Worm (Caenorhabditis elegans) whole organism, midembryonic: Measurements from ENCODE around the gene F35C5.12.

Source experiments
- T22C8.4 ChIP-seq: fragments of 200-800 bp; sonication (Bioruptor generic); IDR thresholded peaks from 2 replicates; pipeline ENCODE4 v1.3.6; 2022; ENCODE audit warnings: missing genetic modification characterization, missing compliant biosample characterization
- cog-1 ChIP-seq: sonication (generic microtip); optimal IDR thresholded peaks from 2 replicates; lab custom pipeline; 2016; ENCODE audit warnings: missing genetic modification characterization, missing compliant biosample characterization
- flt-1 ChIP-seq: fragments of 200-800 bp; sonication (Bioruptor generic); IDR thresholded peaks from 2 replicates; pipeline ENCODE4 v1.3.6; 2022; ENCODE audit warnings: missing genetic modification characterization, missing compliant biosample characterization
- klf-2 ChIP-seq: fragments of 200-800 bp; sonication (Bioruptor generic); conservative IDR thresholded peaks from 2 replicates; pipeline ENCODE4 v1.3.6; 2022; ENCODE audit warnings: missing genetic modification reagents, missing genetic modification characterization, missing compliant biosample characterization
- med-1 ChIP-seq: sonication (generic microtip); optimal IDR thresholded peaks from 2 replicates; lab custom pipeline; 2017; ENCODE audit warnings: missing genetic modification characterization, mild to moderate bottlenecking, missing compliant biosample characterization, antibody characterized with exemption, missing genetic modification reagents; ENCODE audit not compliant: insufficient read depth
- ref-1 ChIP-seq: fragments of 200-800 bp; sonication (Bioruptor generic); conservative IDR thresholded peaks from 2 replicates; pipeline ENCODE4 v1.3.6; 2022; ENCODE audit warnings: missing genetic modification reagents, missing genetic modification characterization, missing compliant biosample characterization
- tab-1 ChIP-seq: fragments of 200-800 bp; sonication (Bioruptor generic); IDR thresholded peaks from 2 replicates; pipeline ENCODE4 v1.3.6; 2022; ENCODE audit warnings: missing genetic modification characterization, missing compliant biosample characterization
- ztf-23 ChIP-seq: fragments of 200-800 bp; sonication (Bioruptor generic); IDR thresholded peaks from 2 replicates; pipeline ENCODE4 v1.3.6; 2022; ENCODE audit warnings: missing genetic modification reagents, missing genetic modification characterization, missing compliant biosample characterization
- ztf-29 ChIP-seq: fragments of 200-800 bp; sonication (Bioruptor generic); IDR thresholded peaks from 2 replicates; pipeline ENCODE4 v1.3.6; 2022; ENCODE audit warnings: missing genetic modification reagents, missing genetic modification characterization, missing compliant biosample characterization

F35C5.12 gene

ce11 chrII:12939161-12939560 is 24.8 kb upstream of the F35C5.12 start:
- TF ChIP-seq ref-1 (GFP tag; lab: Robert Waterston, UW) (no peak), T22C8.4 (GFP tag; lab: Robert Waterston, UW) (no peak), klf-2 (GFP tag; lab: Robert Waterston, UW) (no peak), flt-1 (GFP tag; lab: Robert Waterston, UW) (no peak), ztf-23 (GFP tag; lab: Robert Waterston, UW) (no peak), tab-1 (GFP tag; lab: Robert Waterston, UW) (no peak), med-1 (GFP tag; lab: Kevin White, UChicago) (no peak), cog-1 (tag; lab: Kevin White, UChicago) (no peak), ztf-29 (GFP tag; lab: Robert Waterston, UW) (no peak)

- no peak for TF ChIP-seq tab-1 (GFP tag; lab: Robert Waterston, UW)
- TF ChIP-seq ztf-29 (GFP tag; lab: Robert Waterston, UW): no peak
- no peak for TF ChIP-seq flt-1 (GFP tag; lab: Robert Waterston, UW)
- TF ChIP-seq med-1 (GFP tag; lab: Kevin White, UChicago): no peak
- TF ChIP-seq T22C8.4 (GFP tag; lab: Robert Waterston, UW): no peak
- no peak for TF ChIP-seq ztf-23 (GFP tag; lab: Robert Waterston, UW)
- TF ChIP-seq cog-1 (tag; lab: Kevin White, UChicago): no peak
- TF ChIP-seq ref-1 (GFP tag; lab: Robert Waterston, UW): no peak
- TF ChIP-seq klf-2 (GFP tag; lab: Robert Waterston, UW): no peak
Observed at ce11 chrII:12935259-12935658, 20.9 kb upstream of the F35C5.12 start, which contains the start of gene lips-9. Gene lips-9, minus strand, starts transcription at chrII:12935359.

- TF ChIP-seq flt-1 (GFP tag; lab: Robert Waterston, UW): no peak
- no peak for TF ChIP-seq ztf-23 (GFP tag; lab: Robert Waterston, UW)
- TF ChIP-seq tab-1 (GFP tag; lab: Robert Waterston, UW): no peak
- no peak for TF ChIP-seq klf-2 (GFP tag; lab: Robert Waterston, UW)
- no peak for TF ChIP-seq T22C8.4 (GFP tag; lab: Robert Waterston, UW)
- no peak for TF ChIP-seq ref-1 (GFP tag; lab: Robert Waterston, UW)
- no peak for TF ChIP-seq ztf-29 (GFP tag; lab: Robert Waterston, UW)
- TF ChIP-seq cog-1 (tag; lab: Kevin White, UChicago): no peak
- TF ChIP-seq med-1 (GFP tag; lab: Kevin White, UChicago): no peak
Observed at ce11 chrII:12931456-12931923, 17.1 kb upstream of the F35C5.12 start, which contains the start of gene dct-18. Gene dct-18, plus strand, starts transcription at chrII:12931873.

DNA sequence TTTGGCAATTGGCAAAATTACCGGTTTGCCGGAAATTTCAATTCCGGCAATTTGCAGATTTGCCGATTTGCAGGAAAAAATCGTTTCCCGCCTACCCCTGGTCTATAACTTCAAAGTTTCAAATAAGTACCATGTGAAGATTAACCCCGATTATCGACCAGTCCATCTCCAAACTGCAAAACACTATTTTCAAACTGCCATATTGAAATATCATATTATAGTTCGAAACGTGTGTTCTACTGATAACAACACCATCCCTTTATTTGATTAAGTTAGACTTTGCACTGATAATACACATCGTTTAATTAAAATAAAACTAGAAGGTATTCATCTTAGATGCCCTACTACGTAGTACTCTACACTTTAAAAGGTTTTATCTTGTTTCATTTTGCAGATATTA is 15.8 kb upstream of the F35C5.12 start:
- TF ChIP-seq T22C8.4 (GFP tag; lab: Robert Waterston, UW) (no peak), ztf-29 (GFP tag; lab: Robert Waterston, UW) (no peak), ztf-23 (GFP tag; lab: Robert Waterston, UW) (no peak), ref-1 (GFP tag; lab: Robert Waterston, UW) (no peak), flt-1 (GFP tag; lab: Robert Waterston, UW) (no peak), cog-1 (tag; lab: Kevin White, UChicago) (no peak), med-1 (GFP tag; lab: Kevin White, UChicago) (no peak), klf-2 (GFP tag; lab: Robert Waterston, UW) (no peak), tab-1 (GFP tag; lab: Robert Waterston, UW) (no peak)

ce11 chrII:12928241-12928640 is 13.9 kb upstream of the F35C5.12 start, which contains the start of gene F58G1.3:
Gene F58G1.3, minus strand, starts transcription at chrII:12928341.
- TF ChIP-seq flt-1 (GFP tag; lab: Robert Waterston, UW) (no peak), ref-1 (GFP tag; lab: Robert Waterston, UW) (no peak), cog-1 (tag; lab: Kevin White, UChicago) (no peak), T22C8.4 (GFP tag; lab: Robert Waterston, UW) (no peak), ztf-23 (GFP tag; lab: Robert Waterston, UW) (no peak), klf-2 (GFP tag; lab: Robert Waterston, UW) (no peak), tab-1 (GFP tag; lab: Robert Waterston, UW) (no peak), med-1 (GFP tag; lab: Kevin White, UChicago) (no peak), ztf-29 (GFP tag; lab: Robert Waterston, UW) (no peak)

DNA sequence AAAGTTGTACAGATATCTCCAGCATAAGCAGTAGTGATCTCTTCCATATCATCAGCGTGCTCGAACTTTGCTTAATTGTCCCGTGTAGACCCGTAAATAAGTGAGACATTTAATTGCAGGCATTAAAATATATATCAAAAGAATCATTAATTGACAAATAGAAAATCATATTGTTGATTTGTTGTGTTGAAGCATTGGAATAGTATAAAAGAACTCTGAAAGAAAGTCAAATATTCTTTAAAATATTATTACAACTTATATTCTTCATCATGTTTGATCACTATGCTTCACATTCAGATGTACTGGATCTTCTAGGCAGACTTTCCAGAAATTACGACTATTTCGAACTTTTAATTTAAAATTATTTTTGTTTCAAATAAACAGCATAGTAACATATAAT is 11.2 kb upstream of the F35C5.12 start, which contains the start of gene F58G1.8:
F58G1.8 (minus strand) TSS at position 101 of the 400 bp plus-strand sequence.
- TF ChIP-seq tab-1 (GFP tag; lab: Robert Waterston, UW): no peak
- no peak for TF ChIP-seq cog-1 (tag; lab: Kevin White, UChicago)
- no peak for TF ChIP-seq med-1 (GFP tag; lab: Kevin White, UChicago)
- no peak for TF ChIP-seq T22C8.4 (GFP tag; lab: Robert Waterston, UW)
- TF ChIP-seq klf-2 (GFP tag; lab: Robert Waterston, UW): no peak

ce11 chrII:12923225-12923624 is 8.9 kb upstream of the F35C5.12 start:
- TF ChIP-seq cog-1 (tag; lab: Kevin White, UChicago) (no peak), med-1 (GFP tag; lab: Kevin White, UChicago) (no peak), T22C8.4 (GFP tag; lab: Robert Waterston, UW) (no peak), flt-1 (GFP tag; lab: Robert Waterston, UW) (no peak), ref-1 (GFP tag; lab: Robert Waterston, UW) (no peak), klf-2 (GFP tag; lab: Robert Waterston, UW) (no peak), ztf-23 (GFP tag; lab: Robert Waterston, UW) (no peak), ztf-29 (GFP tag; lab: Robert Waterston, UW) (no peak), tab-1 (GFP tag; lab: Robert Waterston, UW) (no peak)

DNA sequence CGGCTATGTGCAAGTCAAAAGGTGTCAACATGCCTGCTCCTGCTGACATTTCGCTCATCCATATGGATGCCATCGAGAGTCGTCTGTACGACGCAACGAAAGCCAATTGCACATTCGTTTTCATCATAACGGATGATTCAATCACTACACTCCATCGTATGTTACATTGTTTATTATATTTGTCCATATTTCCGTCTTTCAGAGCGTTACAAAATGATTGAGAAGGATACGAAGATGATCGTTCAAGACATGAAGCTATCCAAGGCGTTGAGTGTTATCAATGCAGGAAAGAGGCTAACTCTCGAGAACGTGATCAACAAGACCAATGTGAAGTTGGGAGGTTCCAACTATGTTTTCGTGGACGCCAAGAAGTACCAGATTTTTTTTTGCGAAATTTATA is 7.1 kb upstream of the F35C5.12 start:
- TF ChIP-seq med-1 (GFP tag; lab: Kevin White, UChicago) (no peak), ref-1 (GFP tag; lab: Robert Waterston, UW) (no peak), flt-1 (GFP tag; lab: Robert Waterston, UW) (no peak), ztf-23 (GFP tag; lab: Robert Waterston, UW) (no peak)
